Fruit fly (Drosophila melanogaster) whole organism, adult: ENCODE results near the gene Uba5.

Experiments used
- CG7045 ChIP-seq: fragments of 200-800 bp; sonication (Bioruptor generic); optimal IDR thresholded peaks from 2 replicates; lab custom pipeline; 2017; ENCODE audit warnings: missing biosample characterization, mild to moderate bottlenecking, missing genetic modification characterization
- Clk ChIP-seq: fragments of 200-800 bp; sonication (Bioruptor generic); optimal IDR thresholded peaks from 2 replicates; lab custom pipeline; 2017; ENCODE audit warnings: missing biosample characterization, missing genetic modification characterization
- Crg-1 ChIP-seq: fragments of 200-800 bp; sonication (Bioruptor generic); optimal IDR thresholded peaks from 2 replicates; lab custom pipeline; 2016; ENCODE audit warnings: missing biosample characterization, missing genetic modification characterization
- Mnt ChIP-seq: fragments of 200-800 bp; sonication (Bioruptor generic); optimal IDR thresholded peaks from 2 replicates; lab custom pipeline; 2016; ENCODE audit warnings: missing biosample characterization, mild to moderate bottlenecking, missing genetic modification characterization
- kay ChIP-seq: fragments of 200-800 bp; sonication (Bioruptor generic); peaks from one replicate; lab custom pipeline; 2016; ENCODE audit warnings: missing biosample characterization, missing genetic modification characterization, borderline replicate concordance
- pad ChIP-seq: fragments of 200-800 bp; sonication (Bioruptor generic); optimal IDR thresholded peaks from 3 replicates; lab custom pipeline; 2017; ENCODE audit warnings: missing biosample characterization, missing genetic modification characterization, mild to moderate bottlenecking, moderate library complexity, missing genetic modification reagents
- toe ChIP-seq: fragments of 200-800 bp; sonication (Bioruptor generic); optimal IDR thresholded peaks from 2 replicates; lab custom pipeline; 2016; ENCODE audit warnings: missing biosample characterization, missing genetic modification characterization

dm6 chrX:11510120-11510771 lies 26.9 kb downstream of the Uba5 start:
- TF ChIP-seq pad (GFP tag; lab: Kevin White, UChicago) = no peak
- TF ChIP-seq Mnt (GFP tag; lab: Kevin White, UChicago) = no peak
- TF ChIP-seq Clk (GFP tag; lab: Kevin White, UChicago) = no peak
- no peak for TF ChIP-seq kay
- TF ChIP-seq toe (GFP tag; lab: Kevin White, UChicago) = no peak
- TF ChIP-seq Crg-1 (GFP tag; lab: Kevin White, UChicago) = no peak
- no peak for TF ChIP-seq CG7045 (GFP tag; lab: Kevin White, UChicago)
